Fruit fly (Drosophila melanogaster) whole organism, embryonic: ENCODE results near the gene CG14427.
A peak's percentile ranks its signal among the peaks of the same experiment; 100 is the strongest.

ENCODE experiments used
- Ada2b ChIP-seq: fragments of 200-800 bp; sonication (Bioruptor generic); IDR thresholded peaks from 2 replicates; pipeline ENCODE4 v1.3.6; 2022; ENCODE audit warnings: missing biosample characterization, missing genetic modification characterization
- CG10267 ChIP-seq: fragments of 200-800 bp; sonication (Bioruptor generic); optimal IDR thresholded peaks from 2 replicates; lab custom pipeline; 2018; ENCODE audit warnings: missing biosample characterization, mild to moderate bottlenecking, missing genetic modification characterization, moderate library complexity
- CG10274 ChIP-seq: fragments of 200-800 bp; sonication (Bioruptor generic); optimal IDR thresholded peaks from 3 replicates; lab custom pipeline; 2017; ENCODE audit warnings: missing biosample characterization, mild to moderate bottlenecking, missing genetic modification characterization
- CG12942 ChIP-seq: fragments of 200-800 bp; sonication (Bioruptor generic); optimal IDR thresholded peaks from 3 replicates; lab custom pipeline; 2016; ENCODE audit warnings: missing biosample characterization, missing genetic modification characterization
- CG13894 ChIP-seq: fragments of 200-800 bp; sonication (Bioruptor generic); optimal IDR thresholded peaks from 3 replicates; lab custom pipeline; 2018; ENCODE audit warnings: missing biosample characterization, mild to moderate bottlenecking, missing genetic modification characterization, moderate library complexity
- CG2875 ChIP-seq: fragments of 200-800 bp; sonication (Bioruptor generic); optimal IDR thresholded peaks from 2 replicates; lab custom pipeline; 2017; ENCODE audit warnings: missing biosample characterization, mild to moderate bottlenecking, missing genetic modification characterization, missing genetic modification reagents
- CG5245 ChIP-seq: fragments of 200-800 bp; sonication (Bioruptor generic); optimal IDR thresholded peaks from 3 replicates; lab custom pipeline; 2016; ENCODE audit warnings: missing biosample characterization, missing genetic modification characterization
- CG6272 ChIP-seq: fragments of 200-800 bp; sonication (Bioruptor generic); IDR thresholded peaks from 2 replicates; pipeline ENCODE4 v1.3.6; 2022; ENCODE audit warnings: missing biosample characterization, missing genetic modification characterization
- CG7271 ChIP-seq: fragments of 200-800 bp; sonication (Bioruptor generic); optimal IDR thresholded peaks from 2 replicates; lab custom pipeline; 2018; ENCODE audit warnings: missing biosample characterization, mild to moderate bottlenecking, missing genetic modification characterization, moderate library complexity
- CG7745 ChIP-seq: fragments of 200-800 bp; sonication (Bioruptor generic); optimal IDR thresholded peaks from 2 replicates; lab custom pipeline; 2018; ENCODE audit warnings: missing biosample characterization, mild to moderate bottlenecking, missing genetic modification characterization, moderate library complexity
- CG8290 ChIP-seq, 3 experiments: fragments of 200-800 bp; sonication (Bioruptor generic); optimal IDR thresholded peaks; 2 replicates each; lab custom pipeline; 2016 to 2019; ENCODE audit warnings: missing biosample characterization in 3 of 3, missing genetic modification characterization in 3 of 3, mild to moderate bottlenecking in 2 of 3, moderate library complexity in 1 of 3
- CG8388 ChIP-seq: fragments of 200-800 bp; sonication (Bioruptor generic); optimal IDR thresholded peaks from 2 replicates; lab custom pipeline; 2019; ENCODE audit warnings: missing biosample characterization, mild to moderate bottlenecking, missing genetic modification characterization, moderate library complexity
- CG8765 ChIP-seq: fragments of 200-800 bp; sonication (Bioruptor generic); IDR thresholded peaks from 2 replicates; pipeline ENCODE4 v1.3.6; 2022; ENCODE audit warnings: missing biosample characterization, missing genetic modification characterization
- CG9609 ChIP-seq: fragments of 200-800 bp; sonication (Bioruptor generic); optimal IDR thresholded peaks from 3 replicates; lab custom pipeline; 2016; ENCODE audit warnings: missing biosample characterization, missing genetic modification characterization
- CG9727 ChIP-seq: fragments of 200-800 bp; sonication (Bioruptor generic); optimal IDR thresholded peaks from 3 replicates; lab custom pipeline; 2017; ENCODE audit warnings: missing biosample characterization, mild to moderate bottlenecking, missing genetic modification characterization
- CHES-1-like ChIP-seq: fragments of 200-800 bp; sonication (Bioruptor generic); optimal IDR thresholded peaks from 2 replicates; lab custom pipeline; 2016; ENCODE audit warnings: missing biosample characterization, missing genetic modification characterization
- Drgx ChIP-seq: fragments of 200-800 bp; sonication (Bioruptor generic); IDR thresholded peaks from 2 replicates; pipeline ENCODE4 v1.3.6; 2022; ENCODE audit warnings: missing biosample characterization, missing genetic modification characterization
- Ets97D ChIP-seq: fragments of 200-800 bp; sonication (Bioruptor generic); optimal IDR thresholded peaks from 3 replicates; lab custom pipeline; 2016; ENCODE audit warnings: missing biosample characterization, missing genetic modification characterization
- Lpt ChIP-seq: fragments of >200 bp; optimal IDR thresholded peaks from 2 replicates; lab custom pipeline; 2018; ENCODE audit warnings: missing biosample characterization, missing genetic modification characterization
- PHDP ChIP-seq: fragments of 200-800 bp; sonication (Bioruptor generic); optimal IDR thresholded peaks from 3 replicates; lab custom pipeline; 2018; ENCODE audit warnings: missing biosample characterization, mild to moderate bottlenecking, missing genetic modification characterization, moderate library complexity
- Pdp1 ChIP-seq, 2 experiments: fragments of 200-800 bp; sonication (Bioruptor generic); optimal IDR thresholded peaks; 3 replicates each; lab custom pipeline; 2016; ENCODE audit warnings: missing biosample characterization in 2 of 2, missing genetic modification characterization in 2 of 2, mild to moderate bottlenecking in 1 of 2, moderate library complexity in 1 of 2
- Ravus ChIP-seq: fragments of 200-800 bp; sonication (Bioruptor generic); IDR thresholded peaks from 2 replicates; pipeline ENCODE4 v1.3.6; 2022; ENCODE audit warnings: missing biosample characterization, missing genetic modification characterization
- Sox102F ChIP-seq: fragments of 200-800 bp; sonication (Bioruptor generic); optimal IDR thresholded peaks from 2 replicates; lab custom pipeline; 2018; ENCODE audit warnings: missing biosample characterization, mild to moderate bottlenecking, missing genetic modification characterization, moderate library complexity
- Taf1 ChIP-seq: fragments of 200-800 bp; sonication (Bioruptor generic); IDR thresholded peaks from 2 replicates; pipeline ENCODE4 v1.3.6; 2022; ENCODE audit warnings: missing biosample characterization, missing genetic modification characterization
- ab ChIP-seq: fragments of 200-800 bp; sonication (Bioruptor generic); optimal IDR thresholded peaks from 2 replicates; lab custom pipeline; 2016; ENCODE audit warnings: missing biosample characterization, missing genetic modification characterization
- caup ChIP-seq: fragments of 200-800 bp; sonication (Bioruptor generic); optimal IDR thresholded peaks from 3 replicates; lab custom pipeline; 2017; ENCODE audit warnings: missing biosample characterization, mild to moderate bottlenecking, missing genetic modification characterization, moderate library complexity; ENCODE audit not compliant: severe bottlenecking
- chif ChIP-seq, 2 experiments: fragments of 200-800 bp; sonication (Bioruptor generic); optimal IDR thresholded peaks; 3 replicates each; lab custom pipeline; 2016; ENCODE audit warnings: missing biosample characterization in 2 of 2, missing genetic modification characterization in 2 of 2
- ci ChIP-seq: fragments of 200-800 bp; sonication (Bioruptor generic); IDR thresholded peaks from 3 replicates; pipeline ENCODE4 v1.3.6; 2022; ENCODE audit warnings: missing biosample characterization, missing genetic modification characterization
- esg ChIP-seq: fragments of 200-800 bp; sonication (Bioruptor generic); conservative IDR thresholded peaks from 2 replicates; pipeline ENCODE4 v1.3.6; 2022; ENCODE audit warnings: missing biosample characterization, missing genetic modification characterization
- exex ChIP-seq: fragments of 200-800 bp; sonication (Bioruptor generic); optimal IDR thresholded peaks from 4 replicates; lab custom pipeline; 2018; ENCODE audit warnings: missing biosample characterization, mild to moderate bottlenecking, missing genetic modification characterization, moderate library complexity
- gcm ChIP-seq: fragments of 200-800 bp; sonication (Bioruptor generic); optimal IDR thresholded peaks from 2 replicates; lab custom pipeline; 2019; ENCODE audit warnings: missing biosample characterization, mild to moderate bottlenecking, missing genetic modification characterization, moderate library complexity
- inv ChIP-seq: fragments of 200-800 bp; sonication (Bioruptor generic); IDR thresholded peaks from 2 replicates; pipeline ENCODE4 v1.3.6; 2022; ENCODE audit warnings: missing biosample characterization, missing genetic modification characterization; ENCODE audit not compliant: partially characterized antibody
- klu ChIP-seq: fragments of 200-800 bp; sonication (Bioruptor generic); IDR thresholded peaks from 2 replicates; pipeline ENCODE4 v1.3.6; 2022; ENCODE audit warnings: missing biosample characterization, missing genetic modification characterization
- maf-S ChIP-seq: fragments of 200-800 bp; sonication (Bioruptor generic); optimal IDR thresholded peaks from 2 replicates; lab custom pipeline; 2016; ENCODE audit warnings: missing biosample characterization, missing genetic modification characterization
- mam ChIP-seq: fragments of 200-800 bp; sonication (Bioruptor generic); optimal IDR thresholded peaks from 3 replicates; lab custom pipeline; 2016; ENCODE audit warnings: missing biosample characterization, missing genetic modification characterization
- org-1 ChIP-seq: fragments of 200-800 bp; sonication (Bioruptor generic); optimal IDR thresholded peaks from 2 replicates; lab custom pipeline; 2017; ENCODE audit warnings: missing biosample characterization, missing genetic modification characterization
- peb ChIP-seq: fragments of 200-800 bp; sonication (Bioruptor generic); IDR thresholded peaks from 2 replicates; pipeline ENCODE4 v1.3.6; 2022; ENCODE audit warnings: missing biosample characterization, missing genetic modification characterization
- pho ChIP-seq: fragments of 200-800 bp; sonication (Bioruptor generic); optimal IDR thresholded peaks from 2 replicates; lab custom pipeline; 2016; ENCODE audit warnings: missing biosample characterization, missing genetic modification characterization
- pita ChIP-seq: fragments of 200-800 bp; sonication (Bioruptor generic); optimal IDR thresholded peaks from 2 replicates; lab custom pipeline; 2017; ENCODE audit warnings: missing biosample characterization, mild to moderate bottlenecking, missing genetic modification characterization
- ranshi ChIP-seq: fragments of 200-800 bp; sonication (Bioruptor generic); IDR thresholded peaks from 2 replicates; pipeline ENCODE4 v1.3.6; 2022; ENCODE audit warnings: missing biosample characterization, missing genetic modification characterization
- schlank ChIP-seq: fragments of 200-800 bp; sonication (Bioruptor generic); optimal IDR thresholded peaks from 2 replicates; lab custom pipeline; 2018; ENCODE audit warnings: missing biosample characterization, mild to moderate bottlenecking, missing genetic modification characterization
- sisA ChIP-seq: fragments of 200-800 bp; sonication (Bioruptor generic); IDR thresholded peaks from 2 replicates; pipeline ENCODE4 v1.3.6; 2022; ENCODE audit warnings: missing biosample characterization, missing genetic modification characterization
- slbo ChIP-seq: fragments of 200-800 bp; sonication (Bioruptor generic); IDR thresholded peaks from 2 replicates; pipeline ENCODE4 v1.3.6; 2022; ENCODE audit warnings: missing biosample characterization, missing genetic modification characterization
- sna ChIP-seq: fragments of 200-800 bp; sonication (Bioruptor generic); IDR thresholded peaks from 2 replicates; pipeline ENCODE4 v1.3.6; 2022; ENCODE audit warnings: missing biosample characterization, missing genetic modification characterization; ENCODE audit not compliant: partially characterized antibody
- stc ChIP-seq: fragments of 200-800 bp; sonication (Bioruptor generic); IDR thresholded peaks from 2 replicates; pipeline ENCODE4 v1.3.6; 2022; ENCODE audit warnings: missing biosample characterization, missing genetic modification characterization
- tin ChIP-seq: fragments of 200-800 bp; sonication (Bioruptor generic); optimal IDR thresholded peaks from 3 replicates; lab custom pipeline; 2016; ENCODE audit warnings: missing biosample characterization, missing genetic modification characterization
- unc-4 ChIP-seq: fragments of 200-800 bp; sonication (Bioruptor generic); IDR thresholded peaks from 2 replicates; pipeline ENCODE4 v1.3.6; 2022; ENCODE audit warnings: missing biosample characterization, missing genetic modification characterization; ENCODE audit not compliant: partially characterized antibody
- wdn ChIP-seq: fragments of 200-800 bp; sonication (Bioruptor generic); IDR thresholded peaks from 2 replicates; pipeline ENCODE4 v1.3.6; 2022; ENCODE audit warnings: missing biosample characterization, missing genetic modification characterization

Gene CG14427

DNA sequence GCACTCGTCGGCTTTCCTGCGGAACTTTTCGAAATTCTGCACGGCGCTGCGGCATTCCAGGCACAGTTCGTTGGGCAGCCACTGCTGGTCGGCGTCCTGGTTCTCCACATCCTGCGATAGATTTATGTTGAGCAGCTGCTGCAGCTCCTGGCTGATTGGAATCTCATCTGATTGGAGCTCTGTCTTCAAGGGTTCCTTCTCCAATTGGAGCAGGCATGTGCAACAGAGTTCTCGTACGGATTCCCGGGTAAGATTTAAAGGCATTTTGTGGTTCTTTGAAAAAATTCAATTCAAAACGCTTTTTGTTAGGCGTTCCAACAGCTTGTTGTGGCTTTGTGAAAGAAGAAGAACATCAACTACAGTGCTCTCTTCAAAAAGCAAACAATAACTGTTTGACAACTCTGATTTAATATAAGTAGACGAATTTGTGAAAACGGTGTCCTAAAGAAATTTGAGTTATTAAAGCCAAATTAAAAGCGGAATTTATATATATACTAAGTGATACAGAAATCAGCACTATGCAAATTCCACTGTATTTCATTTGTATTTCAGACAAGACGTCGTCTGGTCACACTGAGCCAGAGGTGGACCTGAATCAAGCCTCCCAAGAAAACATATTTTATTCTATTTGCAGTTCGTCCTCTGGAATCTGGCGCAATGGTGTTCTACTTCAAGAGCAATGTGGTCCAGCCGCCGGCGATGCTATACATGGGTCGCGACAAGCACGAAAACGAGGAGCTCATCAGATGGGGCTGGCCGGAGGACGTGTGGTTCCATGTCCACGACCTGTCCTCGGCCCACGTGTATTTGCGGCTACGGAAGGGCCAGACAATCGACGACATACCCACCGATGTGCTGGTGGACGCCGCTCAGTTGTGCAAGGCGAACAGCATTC lies 26.8 kb upstream of the CG14427 start, which contains the start of the genes CG3032 and CG4593 (continued):
- TF ChIP-seq schlank (tag; lab: Kevin White, UChicago): peak; percentile 49
- peak; percentile 75; the same call in 1 of the 2 replicates for TF ChIP-seq CG8765 (GFP tag; lab: Robert Waterston, UW)
- peak; percentile 84 for TF ChIP-seq stc (GFP tag; lab: Robert Waterston, UW)
- peak; percentile 88 for TF ChIP-seq Ada2b (GFP tag; lab: Robert Waterston, UW)
- peak; percentile 81 for TF ChIP-seq pho
- TF ChIP-seq inv (GFP tag; lab: Robert Waterston, UW): no peak
- peak; percentile 97 for TF ChIP-seq Drgx (GFP tag; lab: Robert Waterston, UW)
- TF ChIP-seq CG13894: peak; percentile 60
- peak; percentile 42 for TF ChIP-seq ab (GFP tag; lab: Kevin White, UChicago)
- TF ChIP-seq esg (GFP tag; lab: Robert Waterston, UW): peak; percentile 88
- TF ChIP-seq PHDP (tag; lab: Kevin White, UChicago): peak; percentile 84
- TF ChIP-seq wdn: peak; percentile 58; the same call in 1 of the 2 replicates
- no peak for TF ChIP-seq pita
- TF ChIP-seq CG7745 (tag; lab: Kevin White, UChicago): no peak
- TF ChIP-seq CG8388 (GFP tag; lab: Kevin White, UChicago): peak; percentile 61
- TF ChIP-seq Ravus: peak; percentile 77
- TF ChIP-seq unc-4 (GFP tag; lab: Robert Waterston, UW): peak; percentile 21; the same call in 1 of the 2 replicates
- TF ChIP-seq ranshi (GFP tag; lab: Robert Waterston, UW): peak; percentile 87; the same call in 1 of the 2 replicates
- TF ChIP-seq sisA (GFP tag; lab: Robert Waterston, UW): peak; percentile 86
- peak; percentile 56 for TF ChIP-seq CG5245 (GFP tag; lab: Kevin White, UChicago)
- peak; percentile 85 for TF ChIP-seq Taf1
- peak; percentile 65 for TF ChIP-seq CHES-1-like (GFP tag; lab: Kevin White, UChicago)
- TF ChIP-seq CG9727 (GFP tag; lab: Kevin White, UChicago): peak; percentile 70
- peak; percentile 42 for TF ChIP-seq gcm (GFP tag; lab: Kevin White, UChicago)
- TF ChIP-seq CG10274 (GFP tag; lab: Kevin White, UChicago): no peak
- peak; percentile 85 for TF ChIP-seq Sox102F (GFP tag; lab: Kevin White, UChicago)
- TF ChIP-seq CG12942 (GFP tag; lab: Kevin White, UChicago): peak; percentile 70
- TF ChIP-seq CG8290 (GFP tag; optimal IDR thresholded peaks at IDR 0.05; lab: Kevin White, UChicago): peak; percentile 41
- TF ChIP-seq CG8290 (tag; optimal IDR thresholded peaks at IDR 0.05; lab: Kevin White, UChicago): peak in 1 of 2 experiments; percentile 82
- TF ChIP-seq CG6272 (GFP tag; lab: Robert Waterston, UW): peak; percentile 87
- TF ChIP-seq slbo (GFP tag; lab: Robert Waterston, UW): peak; percentile 96
- TF ChIP-seq CG2875 (GFP tag; lab: Kevin White, UChicago): peak; percentile 16
- TF ChIP-seq Pdp1 (GFP tag; optimal IDR thresholded peaks at IDR 0.05; lab: Kevin White, UChicago): peak; percentile 75 to 80
- peak; percentile 67 for TF ChIP-seq peb
- TF ChIP-seq maf-S (GFP tag; lab: Kevin White, UChicago): peak; percentile 57
- TF ChIP-seq ci (GFP tag; lab: Robert Waterston, UW): peak; percentile 89
- TF ChIP-seq chif (GFP tag; optimal IDR thresholded peaks at IDR 0.05; lab: Kevin White, UChicago): peak; percentile 48 to 71
- TF ChIP-seq tin: peak; percentile 72
- no peak for TF ChIP-seq CG7271 (tag; lab: Kevin White, UChicago)
- peak; percentile 83 for TF ChIP-seq klu
- peak; percentile 67 for TF ChIP-seq CG10267 (tag; lab: Kevin White, UChicago)
- TF ChIP-seq mam (GFP tag; lab: Kevin White, UChicago): peak; percentile 89
- TF ChIP-seq Lpt (GFP tag; lab: Kevin White, UChicago): no peak
- peak; percentile 74 for TF ChIP-seq CG9609
- no peak for TF ChIP-seq sna (GFP tag; lab: Robert Waterston, UW)
- peak; percentile 40 for TF ChIP-seq org-1 (GFP tag; lab: Kevin White, UChicago)
- peak; percentile 23 for TF ChIP-seq exex (tag; lab: Kevin White, UChicago)
- TF ChIP-seq caup (GFP tag; lab: Kevin White, UChicago): peak; percentile 70
- peak; percentile 54 for TF ChIP-seq Ets97D (GFP tag; lab: Kevin White, UChicago)
